Worm (Caenorhabditis elegans) whole organism, late embryonic: ENCODE data around the gene msi-1.
A peak's percentile ranks its signal among the peaks of the same experiment; 100 is the strongest.

Experiments
- T23F11.4 ChIP-seq: fragments of 200-800 bp; sonication (Bioruptor generic); optimal IDR thresholded peaks from 2 replicates; lab custom pipeline; 2018; ENCODE audit warnings: mild to moderate bottlenecking, missing genetic modification characterization, missing compliant biosample characterization
- Y22D7AL.16 ChIP-seq: sonication (generic microtip); optimal IDR thresholded peaks from 2 replicates; lab custom pipeline; 2016; ENCODE audit warnings: missing genetic modification characterization, missing compliant biosample characterization
- ama-1 ChIP-seq: fragments of 150-350 bp; optimal IDR thresholded peaks from 2 replicates; lab custom pipeline; 2014
- ceh-19 ChIP-seq: fragments of 200-800 bp; sonication (Bioruptor generic); optimal IDR thresholded peaks from 2 replicates; lab custom pipeline; 2018; ENCODE audit warnings: mild to moderate bottlenecking, missing genetic modification characterization, missing compliant biosample characterization
- elt-2 ChIP-seq: sonication (generic microtip); optimal IDR thresholded peaks from 2 replicates; lab custom pipeline; 2016; ENCODE audit warnings: missing genetic modification reagents, missing genetic modification characterization, missing compliant biosample characterization
- ets-4 ChIP-seq: sonication (generic microtip); optimal IDR thresholded peaks from 2 replicates; lab custom pipeline; 2016; ENCODE audit warnings: missing genetic modification characterization, missing compliant biosample characterization
- madf-2 ChIP-seq: sonication (generic microtip); optimal IDR thresholded peaks from 2 replicates; lab custom pipeline; 2017; ENCODE audit warnings: missing genetic modification characterization, missing compliant biosample characterization
- rnt-1 ChIP-seq: sonication (generic microtip); optimal IDR thresholded peaks from 2 replicates; lab custom pipeline; 2016; ENCODE audit warnings: missing genetic modification characterization, missing compliant biosample characterization
- tbx-7 ChIP-seq: sonication (generic microtip); optimal IDR thresholded peaks from 2 replicates; lab custom pipeline; 2016; ENCODE audit warnings: missing genotype, missing genetic modification characterization, missing compliant biosample characterization

DNA sequence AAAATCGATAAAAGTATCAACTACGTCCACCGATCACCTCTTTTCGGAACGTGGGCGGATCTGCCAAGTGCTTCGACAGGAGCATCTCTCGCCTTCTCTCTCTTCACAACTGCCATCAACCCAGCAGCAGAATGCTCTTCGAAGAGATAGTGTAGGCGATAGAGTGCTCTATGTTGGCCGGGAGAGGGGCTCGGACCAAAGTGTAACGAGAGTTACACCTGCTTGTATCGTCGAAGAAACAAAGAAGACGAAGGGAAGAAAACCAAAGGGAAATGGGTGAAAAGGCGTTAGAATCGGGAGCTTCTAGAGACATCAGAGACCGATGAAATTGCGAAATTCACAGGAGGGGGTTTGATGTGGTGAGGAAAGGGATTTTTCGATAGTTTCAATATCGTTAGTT, 61.4 kb downstream of the msi-1 start:
- TF ChIP-seq ceh-19 (GFP tag; lab: Kevin White, UChicago) (no peak), elt-2 (tag; lab: Kevin White, UChicago) (no peak), rnt-1 (tag; lab: Kevin White, UChicago) (peak; percentile 63), ets-4 (tag; lab: Kevin White, UChicago) (no peak), ama-1 (no peak), tbx-7 (tag; lab: Kevin White, UChicago) (no peak), Y22D7AL.16 (tag; lab: Kevin White, UChicago) (no peak), T23F11.4 (no peak), madf-2 (tag; lab: Kevin White, UChicago) (no peak)
